Worm (Caenorhabditis elegans) whole organism, L2 larva: Measurements from ENCODE around the gene dmsr-12.

Experiments
- C34F6.9 ChIP-seq: fragments of 150-350 bp; optimal IDR thresholded peaks from 2 replicates; lab custom pipeline; 2014; ENCODE audit warnings: missing biosample characterization, missing genetic modification characterization
- R02D3.7 ChIP-seq: fragments of 150-350 bp; optimal IDR thresholded peaks from 2 replicates; lab custom pipeline; 2014; ENCODE audit warnings: missing biosample characterization, missing genetic modification characterization
- Y55F3AM.14 ChIP-seq: fragments of 200-800 bp; sonication (Bioruptor generic); optimal IDR thresholded peaks from 2 replicates; lab custom pipeline; 2018; ENCODE audit warnings: mild to moderate bottlenecking, missing genetic modification characterization, missing compliant biosample characterization
- aly-2 ChIP-seq: fragments of 150-350 bp; optimal IDR thresholded peaks from 2 replicates; lab custom pipeline; 2014; ENCODE audit warnings: missing biosample characterization, missing genetic modification characterization
- ama-1 ChIP-seq: fragments of 150-350 bp; optimal IDR thresholded peaks from 2 replicates; lab custom pipeline; 2018; ENCODE audit warnings: inconsistent platforms
- blmp-1 ChIP-seq: sonication (generic microtip); optimal IDR thresholded peaks from 2 replicates; lab custom pipeline; 2017; ENCODE audit warnings: missing genetic modification characterization, mild to moderate bottlenecking, missing compliant biosample characterization, antibody characterized with exemption, moderate library complexity; ENCODE audit not compliant: insufficient read depth
- ceh-82 ChIP-seq: fragments of 150-350 bp; optimal IDR thresholded peaks from 2 replicates; lab custom pipeline; 2014; ENCODE audit warnings: missing biosample characterization, missing genetic modification characterization
- crh-2 ChIP-seq: sonication (generic microtip); optimal IDR thresholded peaks from 2 replicates; lab custom pipeline; 2017; ENCODE audit warnings: missing biosample characterization, missing genetic modification characterization
- dmd-4 ChIP-seq: sonication (generic microtip); optimal IDR thresholded peaks from 2 replicates; lab custom pipeline; 2017; ENCODE audit warnings: missing biosample characterization, missing genetic modification characterization
- elt-1 ChIP-seq: fragments of 150-350 bp; optimal IDR thresholded peaks from 2 replicates; lab custom pipeline; 2014; ENCODE audit warnings: missing biosample characterization, missing genetic modification characterization
- fos-1 ChIP-seq: fragments of 150-350 bp; optimal IDR thresholded peaks from 2 replicates; lab custom pipeline; 2014; ENCODE audit warnings: missing biosample characterization, missing genetic modification characterization
- gmeb-1 ChIP-seq: fragments of 150-350 bp; optimal IDR thresholded peaks from 2 replicates; lab custom pipeline; 2014; ENCODE audit warnings: missing biosample characterization, missing genetic modification characterization
- lin-11 ChIP-seq: fragments of 150-350 bp; sonication (generic microtip); optimal IDR thresholded peaks from 2 replicates; lab custom pipeline; 2014; ENCODE audit warnings: missing biosample characterization, missing genetic modification characterization, inconsistent platforms, mixed read lengths
- lin-13 ChIP-seq: fragments of 150-350 bp; optimal IDR thresholded peaks from 2 replicates; lab custom pipeline; 2014; ENCODE audit warnings: missing biosample characterization, missing genetic modification reagents, missing genetic modification characterization
- lin-39 ChIP-seq: fragments of 150-350 bp; optimal IDR thresholded peaks from 2 replicates; lab custom pipeline; 2014; ENCODE audit warnings: missing biosample characterization, missing genetic modification reagents, missing genetic modification characterization
- lsy-2 ChIP-seq, 2 experiments: fragments of 150-350 bp in 1 of 2; sonication (generic microtip) in 1 of 2; optimal IDR thresholded peaks; 2 replicates each; lab custom pipeline; 2014 to 2017; ENCODE audit warnings: missing biosample characterization in 2 of 2, missing genetic modification characterization in 2 of 2
- mbf-1 ChIP-seq: sonication (generic microtip); optimal IDR thresholded peaks from 2 replicates; lab custom pipeline; 2017; ENCODE audit warnings: missing biosample characterization, missing genetic modification characterization
- mdl-1 ChIP-seq, 2 experiments: fragments of 150-350 bp in 1 of 2; sonication (generic microtip) in 1 of 2; optimal IDR thresholded peaks; 2 replicates each; lab custom pipeline; 2017; ENCODE audit warnings: missing biosample characterization in 2 of 2, missing genetic modification characterization in 2 of 2
- nhr-11 ChIP-seq: fragments of 150-350 bp; optimal IDR thresholded peaks from 2 replicates; lab custom pipeline; 2014; ENCODE audit warnings: missing biosample characterization, missing genetic modification characterization
- nhr-129 ChIP-seq: fragments of 150-350 bp; optimal IDR thresholded peaks from 2 replicates; lab custom pipeline; 2014; ENCODE audit warnings: missing biosample characterization, missing genetic modification characterization
- nhr-23 ChIP-seq: fragments of 150-350 bp; optimal IDR thresholded peaks from 2 replicates; lab custom pipeline; 2014; ENCODE audit warnings: missing biosample characterization, missing genetic modification reagents, missing genetic modification characterization
- nhr-237 ChIP-seq: fragments of 150-350 bp; optimal IDR thresholded peaks from 2 replicates; lab custom pipeline; 2014; ENCODE audit warnings: missing biosample characterization, missing genetic modification characterization
- nhr-25 ChIP-seq: fragments of 150-350 bp; sonication (generic microtip); optimal IDR thresholded peaks from 3 replicates; lab custom pipeline; 2014; ENCODE audit warnings: missing biosample characterization, missing genetic modification characterization
- skn-1 ChIP-seq: sonication (generic microtip); optimal IDR thresholded peaks from 2 replicates; lab custom pipeline; 2017; ENCODE audit warnings: missing biosample characterization, missing genetic modification characterization
- sma-3 ChIP-seq: sonication (generic microtip); optimal IDR thresholded peaks from 2 replicates; lab custom pipeline; 2016; ENCODE audit warnings: missing genetic modification reagents, missing genetic modification characterization, missing compliant biosample characterization
- sma-9 ChIP-seq, 2 experiments: fragments of 150-350 bp in 1 of 2; sonication (generic microtip) in 1 of 2; optimal IDR thresholded peaks; 2 replicates each; lab custom pipeline; 2014 to 2016; ENCODE audit warnings: missing genetic modification characterization in 2 of 2, mild to moderate bottlenecking in 1 of 2, missing biosample characterization in 1 of 2, missing compliant biosample characterization in 1 of 2, missing genetic modification reagents in 1 of 2, moderate library complexity in 1 of 2
- snpc-4 ChIP-seq: fragments of 150-350 bp; optimal IDR thresholded peaks from 2 replicates; lab custom pipeline; 2014; ENCODE audit warnings: missing biosample characterization, missing genetic modification characterization
- zag-1 ChIP-seq: fragments of 150-350 bp; optimal IDR thresholded peaks from 2 replicates; lab custom pipeline; 2014; ENCODE audit warnings: missing biosample characterization, missing genetic modification characterization
- ztf-11 ChIP-seq: sonication (generic microtip); optimal IDR thresholded peaks from 2 replicates; lab custom pipeline; 2017; ENCODE audit warnings: missing biosample characterization, missing genetic modification characterization

The dmsr-12 gene

DNA sequence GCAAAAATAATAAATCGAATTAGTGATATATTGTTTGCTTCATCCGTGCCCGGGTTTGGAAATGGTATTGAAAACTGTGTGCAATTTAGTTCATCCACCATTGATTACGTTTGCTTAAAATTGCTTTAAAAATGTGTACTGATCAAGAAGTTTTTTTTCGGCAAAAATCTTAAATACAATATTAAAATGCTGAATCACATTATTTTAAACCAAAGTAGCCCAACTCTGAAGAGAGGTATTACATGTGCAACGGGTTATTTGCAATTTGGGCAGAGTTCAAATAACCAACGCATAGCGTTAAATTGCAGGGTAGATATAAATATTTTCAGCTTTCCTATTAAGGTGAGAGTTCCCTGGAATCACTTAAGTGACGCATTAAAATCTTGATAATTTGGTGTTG is 10.9 kb upstream of the dmsr-12 start, which contains the start of gene dmsr-14:
Gene dmsr-14, minus strand, starts transcription at position 101 of the 400 bp plus-strand sequence.
- TF ChIP-seq lin-11 (tag; lab: Kevin White, UChicago) (no peak), aly-2 (tag; lab: Kevin White, UChicago) (no peak), sma-9 (GFP tag; optimal IDR thresholded peaks at IDR 0.05; lab: Kevin White, UChicago) (no peak), sma-9 (tag; optimal IDR thresholded peaks at IDR 0.05; lab: Kevin White, UChicago) (no peak), nhr-11 (tag; lab: Kevin White, UChicago) (no peak), lin-39 (tag; lab: Kevin White, UChicago) (no peak)

DNA sequence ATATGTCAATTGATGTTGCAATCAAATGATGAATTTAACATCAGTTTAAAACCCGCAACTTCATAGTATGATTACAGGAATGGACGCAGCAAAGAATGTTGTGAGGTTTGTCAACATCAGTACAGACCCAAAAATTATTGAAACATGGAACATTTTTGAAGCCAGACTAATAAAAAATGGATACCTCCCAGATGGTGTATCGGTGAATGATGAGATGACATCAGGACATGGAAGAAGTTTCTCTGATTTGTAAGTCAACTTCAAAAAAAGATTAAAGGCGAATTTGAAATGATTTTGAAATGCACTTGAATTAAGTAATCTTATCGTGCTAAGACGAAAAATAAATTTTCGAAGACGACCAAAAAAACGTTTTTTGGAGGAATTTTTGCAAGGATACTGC is 7.6 kb upstream of the dmsr-12 start:
- TF ChIP-seq ama-1 (no peak), nhr-129 (tag; lab: Kevin White, UChicago) (no peak), C34F6.9 (tag; lab: Kevin White, UChicago) (no peak), blmp-1 (tag; lab: Kevin White, UChicago) (no peak), nhr-23 (tag; lab: Kevin White, UChicago) (no peak), zag-1 (tag; lab: Kevin White, UChicago) (no peak), dmd-4 (tag; lab: Kevin White, UChicago) (no peak), nhr-25 (tag; lab: Kevin White, UChicago) (no peak), skn-1 (tag; lab: Kevin White, UChicago) (no peak)
- TF ChIP-seq, all 48 proteins: peak for 0

DNA sequence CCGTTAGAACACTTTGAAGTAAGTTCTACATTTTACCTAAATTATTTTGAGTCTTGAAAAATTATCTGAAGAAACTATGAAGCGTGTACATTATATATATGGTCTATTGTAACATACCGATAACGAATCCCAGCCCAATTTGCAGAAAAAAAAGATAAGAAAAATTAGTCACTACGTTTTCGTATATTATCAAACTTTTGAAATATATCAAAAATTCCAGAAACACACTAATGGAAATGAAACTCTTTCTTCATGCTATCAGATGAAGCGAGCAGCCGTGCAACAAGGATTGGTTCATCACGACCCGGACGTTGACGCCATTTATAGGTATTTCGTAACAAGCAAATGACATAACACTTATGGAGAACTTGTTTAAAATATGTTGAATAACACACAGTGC is 5.6 kb upstream of the dmsr-12 start:
- TF ChIP-seq lsy-2 (tag; optimal IDR thresholded peaks at IDR 0.05; lab: Kevin White, UChicago) (no peak), fos-1 (tag; lab: Kevin White, UChicago) (peak; percentile 91)
- TF ChIP-seq, all 48 proteins: peak for 1

DNA sequence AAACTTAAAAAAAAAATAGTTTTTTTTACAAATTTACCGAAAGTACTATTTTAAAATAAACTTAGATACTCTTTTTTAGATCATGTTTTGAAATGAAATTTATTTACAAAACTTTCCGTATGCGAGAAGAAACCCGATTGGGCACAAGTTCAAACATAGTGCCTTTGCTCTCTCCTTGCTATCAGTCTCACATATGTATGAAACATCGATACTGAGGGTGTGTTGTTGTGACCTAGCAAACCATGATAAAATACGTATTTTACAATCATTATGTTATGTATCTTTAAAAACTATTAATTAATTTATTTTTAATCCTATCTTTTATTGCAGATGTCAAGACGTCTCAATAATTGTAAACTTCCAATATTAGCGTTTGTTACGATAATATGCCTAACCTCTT is 3.9 kb upstream of the dmsr-12 start:
- TF ChIP-seq fos-1 (tag; lab: Kevin White, UChicago) (peak; percentile 93), R02D3.7 (tag; lab: Kevin White, UChicago) (no peak)

DNA sequence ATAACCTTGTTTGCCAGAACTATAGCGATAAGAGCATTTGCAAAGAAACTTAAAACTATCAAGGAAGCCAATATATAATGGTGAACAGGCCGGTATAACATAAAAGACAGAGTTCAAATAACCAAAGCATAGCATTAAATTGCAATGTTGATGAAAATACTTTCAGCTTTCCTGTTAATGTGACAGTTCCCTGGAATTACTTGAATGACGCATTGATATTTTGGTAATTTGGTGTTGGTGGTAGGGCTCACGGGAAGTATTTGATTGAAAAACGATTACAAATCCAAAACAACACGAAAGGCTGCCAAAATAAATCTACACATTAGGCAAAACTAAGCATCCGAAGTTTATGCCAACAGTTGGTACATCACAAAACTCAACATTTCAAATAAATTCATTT is 2.7 kb upstream of the dmsr-12 start, which contains the start of gene dmsr-16:
Gene dmsr-16, minus strand, starts transcription at position 101 of the 400 bp plus-strand sequence.
- TF ChIP-seq snpc-4 (tag; lab: Kevin White, UChicago) (no peak), sma-3 (GFP tag; lab: Kevin White, UChicago) (no peak), Y55F3AM.14 (no peak), nhr-11 (tag; lab: Kevin White, UChicago) (no peak), nhr-237 (tag; lab: Kevin White, UChicago) (no peak), lin-13 (GFP tag; lab: Kevin White, UChicago) (no peak), ceh-82 (tag; lab: Kevin White, UChicago) (no peak), mbf-1 (tag; lab: Kevin White, UChicago) (no peak), crh-2 (tag; lab: Kevin White, UChicago) (no peak), elt-1 (tag; lab: Kevin White, UChicago) (no peak)
- TF ChIP-seq, all 48 proteins: peak for 0

DNA sequence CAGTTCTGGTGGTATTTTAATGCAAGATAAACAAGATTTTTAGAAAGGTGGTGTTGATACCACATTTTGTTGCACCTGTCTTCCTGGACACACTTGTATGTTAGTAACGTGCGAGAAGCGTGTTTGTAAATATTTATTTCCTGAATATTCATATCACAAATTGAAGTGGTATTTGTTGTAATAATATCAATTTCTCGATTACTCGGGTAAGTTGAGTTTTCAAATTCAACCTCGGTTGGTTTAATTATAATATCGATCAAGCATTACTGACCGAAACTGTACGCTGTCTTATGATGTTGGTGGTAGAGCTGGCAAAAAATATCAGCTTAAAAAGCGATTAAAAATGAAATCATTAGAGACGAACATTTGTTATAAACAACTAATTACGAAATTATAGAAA is 2.2 kb downstream of the dmsr-12 start, which contains the start of gene dmsr-11:
Gene dmsr-11, minus strand, starts transcription at position 101 of the 400 bp plus-strand sequence.
- TF ChIP-seq gmeb-1 (tag; lab: Kevin White, UChicago): no peak
- TF ChIP-seq skn-1 (tag; lab: Kevin White, UChicago): no peak
- TF ChIP-seq ztf-11 (tag; lab: Kevin White, UChicago): no peak

DNA sequence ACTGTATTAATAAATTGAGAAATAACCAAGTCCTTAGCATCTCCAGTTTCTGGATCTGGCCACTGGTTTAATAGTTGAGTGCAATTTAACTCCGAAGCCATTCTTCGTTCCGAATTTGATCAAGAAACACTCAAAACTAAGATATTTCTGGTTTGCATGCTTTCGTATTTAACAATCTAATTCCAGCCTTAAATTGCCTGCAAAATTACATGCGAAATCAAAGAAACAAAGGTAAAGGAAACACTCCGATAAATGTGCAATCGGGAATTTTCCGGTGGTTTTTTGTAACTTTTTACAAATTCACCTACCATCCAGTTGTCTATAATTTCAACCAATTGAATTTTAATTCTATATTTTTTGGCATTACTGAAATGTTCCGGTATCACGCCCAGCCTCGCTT is 4.4 kb downstream of the dmsr-12 start, which contains the start of gene dmsr-10:
Gene dmsr-10, minus strand, starts transcription at position 101 of the 400 bp plus-strand sequence.
- TF ChIP-seq gmeb-1 (tag; lab: Kevin White, UChicago) (no peak), mdl-1 (tag; optimal IDR thresholded peaks at IDR 0.05; lab: Kevin White, UChicago) (no peak)
